Fruit fly (Drosophila melanogaster) whole organism, adult: ENCODE measurements around the gene bol.

ENCODE experiments used
- CG11617 ChIP-seq: fragments of 200-800 bp; sonication (Bioruptor generic); optimal IDR thresholded peaks from 2 replicates; lab custom pipeline; 2017; ENCODE audit warnings: mild to moderate bottlenecking, missing biosample characterization, missing genetic modification reagents, missing genetic modification characterization
- CG12768 ChIP-seq: fragments of 200-800 bp; sonication (Bioruptor generic); optimal IDR thresholded peaks from 2 replicates; lab custom pipeline; 2017; ENCODE audit warnings: missing biosample characterization, missing genetic modification characterization, mild to moderate bottlenecking, moderate library complexity, missing genetic modification reagents
- CG1620 ChIP-seq: fragments of 200-800 bp; sonication (Bioruptor generic); optimal IDR thresholded peaks from 2 replicates; lab custom pipeline; 2016; ENCODE audit warnings: missing biosample characterization, missing genetic modification characterization
- CG33017 ChIP-seq: fragments of 200-800 bp; sonication (Bioruptor generic); optimal IDR thresholded peaks from 2 replicates; lab custom pipeline; 2018; ENCODE audit warnings: missing biosample characterization, mild to moderate bottlenecking, missing genetic modification characterization, moderate library complexity
- CG5204 ChIP-seq: fragments of 200-800 bp; sonication (Bioruptor generic); optimal IDR thresholded peaks from 2 replicates; lab custom pipeline; 2016; ENCODE audit warnings: missing biosample characterization, missing genetic modification characterization
- Clk ChIP-seq: fragments of 200-800 bp; sonication (Bioruptor generic); optimal IDR thresholded peaks from 2 replicates; lab custom pipeline; 2017; ENCODE audit warnings: missing biosample characterization, missing genetic modification characterization
- kay ChIP-seq: fragments of 200-800 bp; sonication (Bioruptor generic); peaks from one replicate; lab custom pipeline; 2016; ENCODE audit warnings: missing biosample characterization, missing genetic modification characterization, borderline replicate concordance

- TF ChIP-seq CG11617 (GFP tag; lab: Kevin White, UChicago) = no peak
- no peak for TF ChIP-seq CG33017 (tag; lab: Kevin White, UChicago)
- no peak for TF ChIP-seq kay
- no peak for TF ChIP-seq CG1620 (GFP tag; lab: Kevin White, UChicago)
- no peak for TF ChIP-seq Clk (GFP tag; lab: Kevin White, UChicago)
- TF ChIP-seq CG5204 (GFP tag; lab: Kevin White, UChicago) = no peak
- no peak for TF ChIP-seq CG12768
These were observed 47.9 kb upstream of the bol start, which contains the start of gene Rdl for dm6 chr3L:9182053-9182572.
